Fruit fly (Drosophila melanogaster): ENCODE results near the gene MED20.
A peak's percentile ranks its signal among the peaks of the same experiment; 100 is the strongest.

The MED20 gene

DNA sequence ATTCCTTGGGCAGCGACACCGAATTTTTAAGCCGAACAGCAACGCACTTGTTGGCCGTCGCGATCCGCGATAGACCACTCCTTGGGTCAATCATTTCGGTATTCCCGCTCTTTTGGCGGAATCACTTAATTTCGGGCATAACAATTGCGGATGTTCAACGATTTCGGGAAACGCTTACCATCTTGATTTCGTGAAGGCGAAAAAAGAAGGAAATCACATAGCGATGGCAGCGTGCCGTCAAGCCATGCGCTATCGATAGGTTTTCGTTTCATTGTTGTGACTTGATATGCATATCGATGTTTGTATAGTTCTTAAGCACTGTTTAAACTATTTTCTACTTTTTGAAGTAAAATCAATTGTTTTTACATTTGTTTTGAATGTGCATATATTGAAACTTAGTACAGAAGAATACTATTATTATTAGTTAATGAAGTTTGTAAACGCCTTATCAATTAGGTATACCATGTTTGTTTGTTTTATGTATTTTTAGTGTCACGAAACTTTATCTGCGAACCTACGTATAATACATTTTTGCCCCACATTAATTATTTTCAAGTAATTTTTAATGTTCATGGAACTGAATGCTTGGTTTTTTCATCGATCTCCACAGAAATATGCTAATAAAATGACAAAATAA, 29.9 kb downstream of the MED20 start, which contains the start of gene RpL36A (continued):
- TF ChIP-seq CG18619 (GFP tag; optimal IDR thresholded peaks at IDR 0.05) (peak; percentile 70), pzg (GFP tag; optimal IDR thresholded peaks at IDR 0.05) (peak; percentile 75), CG14710 (tag; optimal IDR thresholded peaks at IDR 0.05) (peak; percentile 64), Vsx1 (GFP tag; optimal IDR thresholded peaks at IDR 0.05) (no peak), pho (GFP tag; optimal IDR thresholded peaks at IDR 0.05) (peak; percentile 54), CG1529 (GFP tag; optimal IDR thresholded peaks at IDR 0.05) (peak; percentile 29), prd (optimal IDR thresholded peaks at IDR 0.05) (no peak), prd (GFP tag; IDR thresholded peaks at IDR 0.05) (no peak), scrt (GFP tag; optimal IDR thresholded peaks at IDR 0.05) (no peak), CG7271 (tag; optimal IDR thresholded peaks at IDR 0.05) (no peak), Ssrp (tag; optimal IDR thresholded peaks at IDR 0.05) (no peak), trh (GFP tag; optimal IDR thresholded peaks at IDR 0.05) (peak; percentile 6), pnt (GFP tag; optimal IDR thresholded peaks at IDR 0.05) (no peak), chif (GFP tag; optimal IDR thresholded peaks at IDR 0.05) (peak in 1 of 2 experiments; percentile 63), twi (tag; optimal IDR thresholded peaks at IDR 0.05) (peak; percentile 4), sqz (GFP tag; optimal IDR thresholded peaks at IDR 0.05) (no peak), Fer1 (GFP tag; optimal IDR thresholded peaks at IDR 0.05) (peak; percentile 76), CG13287 (GFP tag; IDR thresholded peaks at IDR 0.05; ENCODE audit: partially characterized antibody) (peak; percentile 78), CG1233 (GFP tag; optimal IDR thresholded peaks at IDR 0.05) (peak; percentile 4), CG9876 (GFP tag; optimal IDR thresholded peaks at IDR 0.05) (peak; percentile 71), Nf-YA (GFP tag; IDR thresholded peaks at IDR 0.05) (0 out of 2 replicates have a peak, but pooled peaks have one; percentile 18), ken (GFP tag; IDR thresholded peaks at IDR 0.05) (peak; percentile 69), Hand (GFP tag; optimal IDR thresholded peaks at IDR 0.05) (peak; percentile 57), Atf-2 (GFP tag; optimal IDR thresholded peaks at IDR 0.05) (peak; percentile 40), CG8359 (GFP tag; optimal IDR thresholded peaks at IDR 0.05; ENCODE audit: borderline replicate concordance) (peak; percentile 53), CG2875 (GFP tag; optimal IDR thresholded peaks at IDR 0.05) (peak; percentile 62), zf30C (GFP tag; optimal IDR thresholded peaks at IDR 0.05) (no peak), dimm (GFP tag; IDR thresholded peaks at IDR 0.05) (no peak), Meics (GFP tag; optimal IDR thresholded peaks at IDR 0.05) (peak; percentile 70), CG6683 (GFP tag; optimal IDR thresholded peaks at IDR 0.05) (no peak), run (tag; optimal IDR thresholded peaks at IDR 0.05) (no peak), CG5180 (GFP tag; optimal IDR thresholded peaks at IDR 0.05) (no peak), CG9727 (GFP tag; optimal IDR thresholded peaks at IDR 0.05) (peak; percentile 70), chinmo (GFP tag; IDR thresholded peaks at IDR 0.05; ENCODE audit: partially characterized antibody) (no peak), Bgb (GFP tag; IDR thresholded peaks at IDR 0.05; ENCODE audit: partially characterized antibody) (peak; percentile 97), CG12071 (GFP tag; optimal IDR thresholded peaks at IDR 0.05) (peak; percentile 75), Side (GFP tag; optimal IDR thresholded peaks at IDR 0.05) (peak; percentile 61), ase (GFP tag; IDR thresholded peaks at IDR 0.05) (0 out of 3 replicates have a peak, but pooled peaks have one; percentile 33), fd3F (GFP tag; optimal IDR thresholded peaks at IDR 0.05) (peak; percentile 43), CG8944 (GFP tag; optimal IDR thresholded peaks at IDR 0.05) (peak; percentile 43), CG17328 (GFP tag; IDR thresholded peaks at IDR 0.05) (peak; percentile 63), CG6689 (GFP tag; IDR thresholded peaks at IDR 0.05) (peak; percentile 6; the same call in 1 of the 2 replicates), Dll (GFP tag; IDR thresholded peaks at IDR 0.05; ENCODE audit: partially characterized antibody) (peak; percentile 80), GATAe (GFP tag; conservative IDR thresholded peaks at IDR 0.05) (0 out of 2 replicates have a peak, but pooled peaks have one; percentile 13), CG2120 (GFP tag; optimal IDR thresholded peaks at IDR 0.05) (peak; percentile 57), Bteb2 (GFP tag; optimal IDR thresholded peaks at IDR 0.05) (peak; percentile 43), tin (GFP tag; optimal IDR thresholded peaks at IDR 0.05) (peak; percentile 40), ato (GFP tag; IDR thresholded peaks at IDR 0.05; ENCODE audit: partially characterized antibody) (peak; percentile 91), CG4730 (GFP tag; IDR thresholded peaks at IDR 0.05) (0 out of 2 replicates have a peak, but pooled peaks have one; percentile 15)

Data from whole organism, embryonic.